Worm (Caenorhabditis elegans) whole organism, L2 larva: ENCODE data around the gene gab-1.

Experiments used
- aly-2 ChIP-seq: fragments of 150-350 bp; optimal IDR thresholded peaks from 2 replicates; lab custom pipeline; 2014; ENCODE audit warnings: missing biosample characterization, missing genetic modification characterization
- blmp-1 ChIP-seq: sonication (generic microtip); optimal IDR thresholded peaks from 2 replicates; lab custom pipeline; 2017; ENCODE audit warnings: missing genetic modification characterization, mild to moderate bottlenecking, missing compliant biosample characterization, antibody characterized with exemption, moderate library complexity; ENCODE audit not compliant: insufficient read depth
- gmeb-1 ChIP-seq: fragments of 150-350 bp; optimal IDR thresholded peaks from 2 replicates; lab custom pipeline; 2014; ENCODE audit warnings: missing biosample characterization, missing genetic modification characterization
- nhr-12 ChIP-seq: fragments of 150-350 bp; optimal IDR thresholded peaks from 2 replicates; lab custom pipeline; 2014; ENCODE audit warnings: missing biosample characterization, missing genetic modification characterization
- skn-1 ChIP-seq: sonication (generic microtip); optimal IDR thresholded peaks from 2 replicates; lab custom pipeline; 2017; ENCODE audit warnings: missing biosample characterization, missing genetic modification characterization
- ztf-11 ChIP-seq: sonication (generic microtip); optimal IDR thresholded peaks from 2 replicates; lab custom pipeline; 2017; ENCODE audit warnings: missing biosample characterization, missing genetic modification characterization

DNA sequence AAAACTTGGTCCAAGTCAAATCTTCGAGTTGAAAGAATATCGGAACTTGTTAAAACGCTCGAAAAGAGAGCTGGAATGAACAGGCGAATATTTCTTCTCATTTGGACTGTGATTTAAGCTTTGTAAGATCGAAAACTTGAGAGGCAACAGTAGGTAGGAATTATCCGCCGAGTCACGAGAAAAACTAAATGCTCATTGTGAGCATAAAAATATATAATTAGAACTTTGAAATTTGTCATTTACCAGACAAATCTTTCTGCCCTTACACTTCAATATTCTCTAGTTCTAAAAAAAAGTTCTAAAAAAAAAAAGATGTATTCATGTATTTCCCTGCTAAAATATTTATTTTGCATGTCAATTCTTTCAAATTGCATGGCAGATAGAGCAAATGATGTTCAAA, 15.3 kb downstream of the gab-1 start, which contains the start of the genes irld-19 and irld-61:
- TF ChIP-seq ztf-11 (tag; lab: Kevin White, UChicago) = no peak
- no peak for TF ChIP-seq skn-1 (tag; lab: Kevin White, UChicago)
- no peak for TF ChIP-seq blmp-1
- no peak for TF ChIP-seq aly-2 (tag; lab: Kevin White, UChicago)
- TF ChIP-seq gmeb-1 = no peak
- TF ChIP-seq nhr-12 (tag; lab: Kevin White, UChicago) = no peak
